Fruit fly (Drosophila melanogaster) whole organism, embryonic: ENCODE measurements around the gene Sfp26Ad.

Experiments used
- B-H2 ChIP-seq: fragments of 200-800 bp; sonication (Bioruptor generic); optimal IDR thresholded peaks from 2 replicates; lab custom pipeline; 2018; ENCODE audit warnings: missing biosample characterization, mild to moderate bottlenecking, missing genetic modification characterization
- CG10366 ChIP-seq: fragments of 200-800 bp; sonication (Bioruptor generic); IDR thresholded peaks from 2 replicates; pipeline ENCODE4 v1.3.6; 2022; ENCODE audit warnings: missing biosample characterization, missing genetic modification characterization
- CG10565 ChIP-seq: fragments of 200-800 bp; sonication (Bioruptor generic); optimal IDR thresholded peaks from 3 replicates; lab custom pipeline; 2016; ENCODE audit warnings: missing biosample characterization, mild to moderate bottlenecking, missing genetic modification characterization
- CG11456 ChIP-seq: fragments of 200-800 bp; sonication (Bioruptor generic); IDR thresholded peaks from 3 replicates; pipeline ENCODE4 v1.3.6; 2022; ENCODE audit warnings: missing biosample characterization, missing genetic modification characterization
- CG11696 ChIP-seq: fragments of 200-800 bp; sonication (Bioruptor generic); IDR thresholded peaks from 2 replicates; pipeline ENCODE4 v1.3.6; 2022; ENCODE audit warnings: missing biosample characterization, missing genetic modification characterization
- CG12659 ChIP-seq: fragments of 200-800 bp; sonication (Bioruptor generic); optimal IDR thresholded peaks from 3 replicates; lab custom pipeline; 2017; ENCODE audit warnings: mild to moderate bottlenecking, missing biosample characterization, missing genetic modification reagents, missing genetic modification characterization
- CG14710 ChIP-seq: fragments of 200-800 bp; sonication (Bioruptor generic); optimal IDR thresholded peaks from 3 replicates; lab custom pipeline; 2019; ENCODE audit warnings: missing biosample characterization, mild to moderate bottlenecking, missing genetic modification characterization, moderate library complexity
- CG15601 ChIP-seq: fragments of 200-800 bp; sonication (Bioruptor generic); optimal IDR thresholded peaks from 3 replicates; lab custom pipeline; 2019; ENCODE audit warnings: missing biosample characterization, mild to moderate bottlenecking, missing genetic modification characterization, moderate library complexity
- CG1647 ChIP-seq: fragments of 200-800 bp; sonication (Bioruptor generic); optimal IDR thresholded peaks from 3 replicates; lab custom pipeline; 2016; ENCODE audit warnings: missing biosample characterization, missing genetic modification characterization
- CG17359 ChIP-seq: fragments of 200-800 bp; sonication (Bioruptor generic); optimal IDR thresholded peaks from 3 replicates; lab custom pipeline; 2018; ENCODE audit warnings: missing biosample characterization, mild to moderate bottlenecking, missing genetic modification characterization, moderate library complexity
- CG17568 ChIP-seq: fragments of 200-800 bp; sonication (Bioruptor generic); optimal IDR thresholded peaks from 2 replicates; lab custom pipeline; 2018; ENCODE audit warnings: missing biosample characterization, mild to moderate bottlenecking, missing genetic modification characterization, moderate library complexity
- CG17802 ChIP-seq: fragments of 200-800 bp; sonication (Bioruptor generic); optimal IDR thresholded peaks from 2 replicates; lab custom pipeline; 2018; ENCODE audit warnings: missing biosample characterization, mild to moderate bottlenecking, missing genetic modification characterization, moderate library complexity
- CG17829 ChIP-seq: fragments of 200-800 bp; optimal IDR thresholded peaks from 2 replicates; lab custom pipeline; 2019; ENCODE audit warnings: missing biosample characterization, mild to moderate bottlenecking, missing genetic modification characterization, moderate library complexity
- CG18764 ChIP-seq: fragments of 200-800 bp; sonication (Bioruptor generic); optimal IDR thresholded peaks from 3 replicates; lab custom pipeline; 2016; ENCODE audit warnings: missing biosample characterization, missing genetic modification characterization
- CG2678 ChIP-seq: fragments of 200-800 bp; sonication (Bioruptor generic); optimal IDR thresholded peaks from 3 replicates; lab custom pipeline; 2019; ENCODE audit warnings: missing biosample characterization, mild to moderate bottlenecking, missing genetic modification characterization, moderate library complexity
- CG33557 ChIP-seq: fragments of 200-800 bp; sonication (Bioruptor generic); optimal IDR thresholded peaks from 2 replicates; lab custom pipeline; 2019; ENCODE audit warnings: missing biosample characterization, mild to moderate bottlenecking, missing genetic modification characterization, moderate library complexity
- CG4282 ChIP-seq: fragments of 200-800 bp; sonication (Bioruptor generic); optimal IDR thresholded peaks from 2 replicates; lab custom pipeline; 2016; ENCODE audit warnings: missing biosample characterization, missing genetic modification characterization
- CG4328 ChIP-seq: fragments of 200-800 bp; sonication (Bioruptor generic); optimal IDR thresholded peaks from 3 replicates; lab custom pipeline; 2017; ENCODE audit warnings: missing biosample characterization, missing genetic modification reagents, missing genetic modification characterization
- CG7928 ChIP-seq: fragments of 200-800 bp; sonication (Bioruptor generic); optimal IDR thresholded peaks from 2 replicates; lab custom pipeline; 2017; ENCODE audit warnings: missing biosample characterization, mild to moderate bottlenecking, missing genetic modification characterization
- CG8281 ChIP-seq: fragments of 200-800 bp; sonication (Bioruptor generic); optimal IDR thresholded peaks from 2 replicates; lab custom pipeline; 2018; ENCODE audit warnings: missing biosample characterization, mild to moderate bottlenecking, missing genetic modification characterization, moderate library complexity
- CG8359 ChIP-seq: fragments of 200-800 bp; sonication (Bioruptor generic); optimal IDR thresholded peaks from 2 replicates; lab custom pipeline; 2017; ENCODE audit warnings: missing biosample characterization, mild to moderate bottlenecking, missing genetic modification characterization, borderline replicate concordance
- CG8924 ChIP-seq: fragments of 200-800 bp; optimal IDR thresholded peaks from 3 replicates; lab custom pipeline; 2019; ENCODE audit warnings: missing biosample characterization, mild to moderate bottlenecking, missing genetic modification characterization, moderate library complexity
- E2f1 ChIP-seq: fragments of 200-800 bp; sonication (Bioruptor generic); IDR thresholded peaks from 2 replicates; pipeline ENCODE4 v1.3.6; 2022; ENCODE audit warnings: missing biosample characterization, missing genetic modification characterization
- E2f2 ChIP-seq: fragments of 200-800 bp; sonication (Bioruptor generic); IDR thresholded peaks from 2 replicates; pipeline ENCODE4 v1.3.6; 2022; ENCODE audit warnings: missing biosample characterization, missing genetic modification characterization
- Gsc ChIP-seq: fragments of 200-800 bp; sonication (Bioruptor generic); IDR thresholded peaks from 2 replicates; pipeline ENCODE4 v1.3.6; 2022; ENCODE audit warnings: missing biosample characterization, missing genetic modification characterization
- HLHmδ ChIP-seq: fragments of 200-800 bp; sonication (Bioruptor generic); optimal IDR thresholded peaks from 2 replicates; lab custom pipeline; 2018; ENCODE audit warnings: missing biosample characterization, mild to moderate bottlenecking, missing genetic modification characterization, moderate library complexity
- Hey ChIP-seq: fragments of 200-800 bp; sonication (Bioruptor generic); optimal IDR thresholded peaks from 3 replicates; lab custom pipeline; 2018; ENCODE audit warnings: missing biosample characterization, mild to moderate bottlenecking, missing genetic modification characterization
- Kr ChIP-seq: fragments of 200-800 bp; sonication (Bioruptor generic); optimal IDR thresholded peaks from 2 replicates; lab custom pipeline; 2017; ENCODE audit warnings: missing biosample characterization, mild to moderate bottlenecking, missing genetic modification characterization
- Lim3 ChIP-seq: fragments of 200-800 bp; sonication (Bioruptor generic); IDR thresholded peaks from 2 replicates; pipeline ENCODE4 v1.3.6; 2022; ENCODE audit warnings: missing biosample characterization, missing genetic modification characterization
- Myb ChIP-seq: fragments of 200-800 bp; sonication (Bioruptor generic); optimal IDR thresholded peaks from 2 replicates; lab custom pipeline; 2016; ENCODE audit warnings: missing biosample characterization, missing genetic modification characterization
- Nf-YB ChIP-seq: fragments of 200-800 bp; sonication (Bioruptor generic); optimal IDR thresholded peaks from 3 replicates; lab custom pipeline; 2019; ENCODE audit warnings: missing biosample characterization, mild to moderate bottlenecking, missing genetic modification characterization, moderate library complexity
- Side ChIP-seq: fragments of 200-800 bp; sonication (Bioruptor generic); optimal IDR thresholded peaks from 2 replicates; lab custom pipeline; 2016; ENCODE audit warnings: missing biosample characterization, missing genetic modification characterization
- ab ChIP-seq: fragments of 200-800 bp; sonication (Bioruptor generic); optimal IDR thresholded peaks from 2 replicates; lab custom pipeline; 2016; ENCODE audit warnings: missing biosample characterization, missing genetic modification characterization
- amos ChIP-seq: fragments of 200-800 bp; sonication (Bioruptor generic); IDR thresholded peaks from 2 replicates; pipeline ENCODE4 v1.3.6; 2022; ENCODE audit warnings: missing biosample characterization, missing genetic modification characterization; ENCODE audit not compliant: partially characterized antibody
- ara ChIP-seq: fragments of 200-800 bp; sonication (Bioruptor generic); IDR thresholded peaks from 2 replicates; pipeline ENCODE4 v1.3.6; 2022; ENCODE audit warnings: missing biosample characterization, missing genetic modification characterization
- bigmax ChIP-seq: fragments of 200-800 bp; sonication (Bioruptor generic); optimal IDR thresholded peaks from 2 replicates; lab custom pipeline; 2018; ENCODE audit warnings: missing biosample characterization, mild to moderate bottlenecking, missing genetic modification characterization
- bowl ChIP-seq: fragments of 200-800 bp; sonication (Bioruptor generic); IDR thresholded peaks from 2 replicates; pipeline ENCODE4 v1.3.6; 2022; ENCODE audit warnings: missing biosample characterization, missing genetic modification characterization
- br ChIP-seq: fragments of >200 bp; optimal IDR thresholded peaks from 2 replicates; lab custom pipeline; 2017
- da ChIP-seq: fragments of 200-800 bp; sonication (Bioruptor generic); optimal IDR thresholded peaks from 2 replicates; lab custom pipeline; 2016; ENCODE audit warnings: missing biosample characterization, missing genetic modification characterization
- dimm ChIP-seq: fragments of 200-800 bp; sonication (Bioruptor generic); IDR thresholded peaks from 2 replicates; pipeline ENCODE4 v1.3.6; 2022; ENCODE audit warnings: missing biosample characterization, missing genetic modification characterization
- her ChIP-seq: fragments of 200-800 bp; sonication (Bioruptor generic); optimal IDR thresholded peaks from 2 replicates; lab custom pipeline; 2016; ENCODE audit warnings: missing biosample characterization, missing genetic modification characterization
- insv ChIP-seq, 2 experiments: fragments of 200-800 bp; sonication (Bioruptor generic); optimal IDR thresholded peaks; 3 replicates each; lab custom pipeline; 2016 to 2018; ENCODE audit warnings: missing biosample characterization in 2 of 2, missing genetic modification characterization in 2 of 2
- nau ChIP-seq: fragments of 200-800 bp; sonication (Bioruptor generic); optimal IDR thresholded peaks from 3 replicates; lab custom pipeline; 2017; ENCODE audit warnings: missing biosample characterization, mild to moderate bottlenecking, missing genetic modification characterization, missing genetic modification reagents
- pnt ChIP-seq: fragments of 200-800 bp; sonication (Bioruptor generic); optimal IDR thresholded peaks from 3 replicates; lab custom pipeline; 2016; ENCODE audit warnings: missing biosample characterization, missing genetic modification characterization
- sima ChIP-seq: fragments of 200-800 bp; sonication (Bioruptor generic); optimal IDR thresholded peaks from 2 replicates; lab custom pipeline; 2016; ENCODE audit warnings: missing biosample characterization, missing genetic modification characterization
- sisA ChIP-seq: fragments of 200-800 bp; sonication (Bioruptor generic); IDR thresholded peaks from 2 replicates; pipeline ENCODE4 v1.3.6; 2022; ENCODE audit warnings: missing biosample characterization, missing genetic modification characterization
- trem ChIP-seq: fragments of 200-800 bp; optimal IDR thresholded peaks from 3 replicates; lab custom pipeline; 2019; ENCODE audit warnings: missing biosample characterization, mild to moderate bottlenecking, missing genetic modification characterization, moderate library complexity
- unpg ChIP-seq: fragments of 200-800 bp; sonication (Bioruptor generic); optimal IDR thresholded peaks from 3 replicates; lab custom pipeline; 2018; ENCODE audit warnings: missing biosample characterization, mild to moderate bottlenecking, missing genetic modification characterization, moderate library complexity
- usp ChIP-seq: fragments of >200 bp; optimal IDR thresholded peaks from 2 replicates; lab custom pipeline; 2017; ENCODE audit warnings: missing biosample characterization, missing genetic modification characterization
- zen2 ChIP-seq: fragments of 200-800 bp; sonication (Bioruptor generic); IDR thresholded peaks from 3 replicates; pipeline ENCODE4 v1.3.6; 2022; ENCODE audit warnings: missing biosample characterization, missing genetic modification characterization; ENCODE audit not compliant: partially characterized antibody

Gene Sfp26Ad

dm6 chr2L:5979957-5980861 is 37.1 kb upstream of the Sfp26Ad start (continued):
- TF ChIP-seq CG17829 (peak; percentile 5), CG4328 (GFP tag; lab: Kevin White, UChicago) (peak; percentile 0), dimm (no peak), bowl (GFP tag; lab: Robert Waterston, UW) (no peak), CG14710 (no peak), Kr (GFP tag; lab: Kevin White, UChicago) (no peak), HLHmδ (GFP tag; lab: Kevin White, UChicago) (peak; percentile 83), CG17802 (no peak), ab (GFP tag; lab: Kevin White, UChicago) (no peak), CG33557 (GFP tag; lab: Kevin White, UChicago) (peak; percentile 32), Myb (GFP tag; lab: Kevin White, UChicago) (no peak), Gsc (GFP tag; lab: Robert Waterston, UW) (no peak), CG10565 (GFP tag; lab: Kevin White, UChicago) (no peak), CG11696 (GFP tag; lab: Robert Waterston, UW) (no peak), CG1647 (GFP tag; lab: Kevin White, UChicago) (no peak), pnt (GFP tag; lab: Kevin White, UChicago) (no peak), Lim3 (GFP tag; lab: Robert Waterston, UW) (no peak), CG7928 (no peak), Nf-YB (GFP tag; lab: Kevin White, UChicago) (peak; percentile 20), CG8924 (tag; lab: Kevin White, UChicago) (peak; percentile 23), sisA (GFP tag; lab: Robert Waterston, UW) (no peak), trem (peak; percentile 12), nau (GFP tag; lab: Kevin White, UChicago) (no peak), ara (GFP tag; lab: Robert Waterston, UW) (no peak), Hey (tag; lab: Kevin White, UChicago) (no peak), br (lab: Kevin White, UChicago) (no peak), da (GFP tag; lab: Kevin White, UChicago) (no peak), sima (GFP tag; lab: Kevin White, UChicago) (no peak), CG4282 (GFP tag; lab: Kevin White, UChicago) (no peak), CG8281 (tag; lab: Kevin White, UChicago) (no peak), usp (no peak), B-H2 (peak; percentile 51), zen2 (no peak), CG8359 (peak; percentile 12), Side (peak; percentile 39), amos (no peak), unpg (GFP tag; lab: Kevin White, UChicago) (peak; percentile 19), E2f2 (GFP tag; lab: Robert Waterston, UW) (no peak), CG17359 (tag; lab: Kevin White, UChicago) (peak; percentile 44), CG12659 (no peak), E2f1 (GFP tag; lab: Robert Waterston, UW) (no peak), bigmax (GFP tag; lab: Kevin White, UChicago) (no peak), CG10366 (GFP tag; lab: Robert Waterston, UW) (no peak), CG15601 (tag; lab: Kevin White, UChicago) (peak; percentile 40), insv (GFP tag; optimal IDR thresholded peaks at IDR 0.05; lab: Kevin White, UChicago) (peak in 1 of 2 experiments; percentile 37), CG11456 (GFP tag; lab: Robert Waterston, UW) (no peak), CG2678 (no peak), her (GFP tag; lab: Kevin White, UChicago) (peak; percentile 65), CG17568 (GFP tag; lab: Kevin White, UChicago) (no peak), CG18764 (GFP tag; lab: Kevin White, UChicago) (no peak)
